Worm (Caenorhabditis elegans) whole organism, L4/young adult: ENCODE results near the gene pph-4.2.
"Not testable (repeated sequence)": the region's sequence is repeated elsewhere in the genome, so short reads cannot be mapped to it uniquely, and the experiment has no call there.

Experiments
- W03F9.2 ChIP-seq: fragments of 150-350 bp; optimal IDR thresholded peaks from 2 replicates; lab custom pipeline; 2014; ENCODE audit warnings: missing biosample characterization, missing genetic modification characterization
- dao-5 ChIP-seq: sonication (generic microtip); optimal IDR thresholded peaks from 2 replicates; lab custom pipeline; 2016; ENCODE audit warnings: missing genotype, missing genetic modification characterization, moderate library complexity, missing compliant biosample characterization
- him-1 ChIP-seq: sonication (generic microtip); optimal IDR thresholded peaks from 2 replicates; lab custom pipeline; 2016; ENCODE audit warnings: missing genotype, missing genetic modification reagents, missing genetic modification characterization, missing compliant biosample characterization

Gene pph-4.2

ce11 chrIII:12386597-12386996 lies 9.5 kb upstream of the pph-4.2 start, which contains the start of gene Y49E10.30:
TSS of gene Y49E10.30 (plus strand) at chrIII:12386897.
- TF ChIP-seq dao-5 (tag; lab: Kevin White, UChicago); him-1; W03F9.2 (tag; lab: Kevin White, UChicago): not testable (repeated sequence)

- not testable (repeated sequence) for TF ChIP-seq W03F9.2 (tag; lab: Kevin White, UChicago); him-1; dao-5 (tag; lab: Kevin White, UChicago)
Observed at ce11 chrIII:12383709-12384108, 6.7 kb upstream of the pph-4.2 start, which contains the start of gene Y49E10.4. TSS of gene Y49E10.4 (minus strand) at chrIII:12383809.

- TF ChIP-seq him-1 = no peak
- TF ChIP-seq W03F9.2 (tag; lab: Kevin White, UChicago) = no peak
- TF ChIP-seq dao-5 (tag; lab: Kevin White, UChicago) = no peak
Observed at ce11 chrIII:12375614-12376013, 1.4 kb downstream of the pph-4.2 start.

- TF ChIP-seq him-1 = no peak
- no peak for TF ChIP-seq W03F9.2 (tag; lab: Kevin White, UChicago)
- no peak for TF ChIP-seq dao-5 (tag; lab: Kevin White, UChicago)
Observed at ce11 chrIII:12373807-12374266, 3.2 kb downstream of the pph-4.2 start, which contains the start of gene glrx-5. TSS of gene glrx-5 (minus strand) at chrIII:12373857.

- TF ChIP-seq dao-5 (tag; lab: Kevin White, UChicago) = no peak
Observed at ce11 chrIII:12373306-12373705, 3.7 kb downstream of the pph-4.2 start.

- TF ChIP-seq him-1 (no peak), dao-5 (tag; lab: Kevin White, UChicago) (no peak), W03F9.2 (tag; lab: Kevin White, UChicago) (no peak)
Observed at ce11 chrIII:12372080-12373065, 4.7 kb downstream of the pph-4.2 start.

ce11 chrIII:12370011-12370506 lies 7.0 kb downstream of the pph-4.2 start, which contains the start of gene rpt-6:
TSS of gene rpt-6 (plus strand) at chrIII:12370456.
- TF ChIP-seq W03F9.2 (tag; lab: Kevin White, UChicago) = peak; percentile 57
- TF ChIP-seq dao-5 (tag; lab: Kevin White, UChicago) = no peak

ce11 chrIII:12369476-12369875 lies 7.6 kb downstream of the pph-4.2 start:
- TF ChIP-seq dao-5 (tag; lab: Kevin White, UChicago) = no peak
- no peak for TF ChIP-seq him-1
- TF ChIP-seq W03F9.2 (tag; lab: Kevin White, UChicago) = no peak

ce11 chrIII:12368462-12369306 lies 8.4 kb downstream of the pph-4.2 start, which contains the start of gene his-72:
TSS of gene his-72 (minus strand) at chrIII:12369050.
- TF ChIP-seq W03F9.2 (tag; lab: Kevin White, UChicago) = no peak
- TF ChIP-seq him-1 = no peak
- no peak for TF ChIP-seq dao-5 (tag; lab: Kevin White, UChicago)

ce11 chrIII:12367891-12368290 lies 9.2 kb downstream of the pph-4.2 start:
- TF ChIP-seq W03F9.2 (tag; lab: Kevin White, UChicago) (no peak), him-1 (no peak), dao-5 (tag; lab: Kevin White, UChicago) (no peak)

ce11 chrIII:12366989-12367557 lies 10.0 kb downstream of the pph-4.2 start, which contains the start of gene Y75B8A.33:
TSS of gene Y75B8A.33 (minus strand) at chrIII:12367373.
- no peak for TF ChIP-seq W03F9.2 (tag; lab: Kevin White, UChicago)
- no peak for TF ChIP-seq dao-5 (tag; lab: Kevin White, UChicago)
- no peak for TF ChIP-seq him-1

ce11 chrIII:12359265-12359664 lies 17.8 kb downstream of the pph-4.2 start, which contains the start of gene Y75B8A.34:
TSS of gene Y75B8A.34 (plus strand) at chrIII:12359565.
- TF ChIP-seq W03F9.2 (tag; lab: Kevin White, UChicago) (no peak), him-1 (no peak), dao-5 (tag; lab: Kevin White, UChicago) (no peak)
